Fruit fly (Drosophila melanogaster): ENCODE data around the gene Prosbeta6.
A peak's percentile ranks its signal among the peaks of the same experiment; 100 is the strongest.
"Not testable (repeated sequence)": the region's sequence is repeated elsewhere in the genome, so short reads cannot be mapped to it uniquely, and the experiment has no call there.

Gene Prosbeta6

DNA sequence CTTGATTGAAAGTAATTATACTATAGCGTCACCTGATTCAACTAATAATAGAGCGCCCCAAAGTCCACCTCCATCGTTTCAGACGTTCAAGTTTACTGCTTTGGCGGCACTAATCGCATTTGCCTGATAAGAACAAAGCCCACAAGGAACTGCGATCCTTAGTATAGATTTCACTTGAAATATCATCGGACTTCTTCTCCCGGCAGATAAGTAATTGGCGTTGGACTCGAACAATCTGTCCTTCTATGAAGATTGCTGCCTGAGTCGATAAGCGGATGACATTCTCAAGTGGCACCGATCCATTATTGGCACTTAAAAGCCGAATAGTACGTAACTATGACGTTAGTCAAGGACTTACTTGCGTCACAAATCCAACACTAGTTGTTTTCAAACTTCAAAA lies 37.0 kb downstream of the Prosbeta6 start, which contains the start of gene Mipp1:
Gene Mipp1 (minus strand): TSS at position 101 of the 400 bp plus-strand sequence.
- not testable (repeated sequence) for TF ChIP-seq CG9705, Hr78, foxo (GFP tag; optimal IDR thresholded peaks at IDR 0.05)

DNA sequence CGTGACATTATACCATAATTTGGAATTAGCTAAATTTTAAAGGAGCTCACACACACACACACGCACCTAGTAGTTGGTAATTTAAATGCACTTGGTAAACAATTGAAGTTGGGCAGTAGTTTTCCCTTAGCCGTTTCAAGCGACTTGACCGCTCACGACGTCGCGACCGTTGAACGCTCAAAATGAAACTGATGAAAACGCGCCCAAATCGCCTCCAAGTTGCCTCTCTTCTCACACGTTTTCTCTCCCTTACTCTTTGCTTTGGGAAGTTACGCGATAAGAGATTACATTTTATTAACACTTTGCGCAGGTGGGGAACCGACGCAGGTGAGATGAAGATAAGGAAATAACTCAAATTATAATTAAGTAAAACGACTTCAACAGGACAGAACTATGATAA lies 38.0 kb downstream of the Prosbeta6 start:
- no peak for TF ChIP-seq rgr (GFP tag; optimal IDR thresholded peaks at IDR 0.05)
- peak in 1 of 2 experiments; percentile 44 for TF ChIP-seq dl (GFP tag; optimal IDR thresholded peaks at IDR 0.05; ENCODE audit: insufficient read depth in 1 of 2, partially characterized antibody in 2 of 2)
- peak; percentile 13 for TF ChIP-seq Hnf4 (GFP tag; optimal IDR thresholded peaks at IDR 0.05)
- no peak for TF ChIP-seq Mio (GFP tag; optimal IDR thresholded peaks at IDR 0.05)
- TF ChIP-seq Dif (GFP tag; optimal IDR thresholded peaks at IDR 0.05; ENCODE audit: partially characterized antibody), result peak; percentile 15
- TF ChIP-seq dsf (GFP tag; optimal IDR thresholded peaks at IDR 0.05; ENCODE audit: borderline replicate concordance), result no peak

DNA sequence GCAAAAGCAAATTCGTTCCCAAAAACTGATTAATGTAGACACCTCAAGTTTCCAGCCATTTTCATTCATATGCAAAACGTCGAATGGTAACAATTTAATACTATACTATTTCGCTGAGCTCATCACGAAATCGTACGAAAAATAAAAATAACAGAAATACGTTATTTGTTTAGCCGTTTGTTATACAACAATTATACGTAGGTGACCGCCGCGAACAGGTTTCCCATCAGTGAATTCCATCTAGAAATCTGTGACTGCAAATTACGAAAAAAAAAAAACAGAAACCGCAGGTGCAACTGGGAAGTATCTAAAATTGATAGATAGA lies 38.5 kb downstream of the Prosbeta6 start:
- TF ChIP-seq psq (GFP tag; optimal IDR thresholded peaks at IDR 0.05) (no peak), usp (GFP tag; optimal IDR thresholded peaks at IDR 0.05) (no peak), N (GFP tag; optimal IDR thresholded peaks at IDR 0.05) (no peak), Dif (GFP tag; optimal IDR thresholded peaks at IDR 0.05; ENCODE audit: partially characterized antibody) (no peak), OdsH (GFP tag; optimal IDR thresholded peaks at IDR 0.05) (no peak)

DNA sequence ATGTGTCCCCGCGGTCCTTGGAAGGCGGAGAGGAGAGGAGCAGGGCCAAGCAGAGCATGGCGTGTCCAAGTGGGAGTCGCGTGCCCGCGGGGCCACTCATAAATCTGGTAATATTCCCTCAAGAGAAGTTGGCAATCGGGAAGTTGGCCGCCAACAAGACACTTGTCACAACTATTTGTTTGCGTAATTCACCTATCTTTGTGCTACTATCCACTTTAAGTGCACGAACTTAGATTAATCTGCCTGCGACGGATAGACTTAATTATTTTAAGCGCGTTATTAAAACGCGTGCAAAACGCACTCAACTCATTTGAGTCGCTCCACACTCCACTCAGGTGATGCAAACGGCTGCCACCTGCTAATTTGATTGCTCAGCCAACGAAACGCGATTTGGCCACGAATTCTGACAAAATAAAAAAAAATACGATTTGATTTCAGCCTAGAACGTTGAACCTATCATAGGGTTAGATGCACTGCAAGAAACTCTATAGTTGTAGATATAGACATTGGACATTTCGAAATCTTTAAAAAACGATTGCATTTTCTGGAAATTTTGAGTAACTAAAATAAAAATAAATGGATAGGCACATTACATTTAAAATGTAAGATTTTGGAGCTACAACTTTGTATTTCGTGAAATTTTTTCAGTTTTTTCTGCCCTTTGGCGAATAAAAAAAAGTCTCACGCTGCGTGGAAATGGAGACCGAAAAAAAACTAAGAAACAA lies 39.0 kb downstream of the Prosbeta6 start:
- TF ChIP-seq Dfd (GFP tag; optimal IDR thresholded peaks at IDR 0.05) (no peak), brk (GFP tag; optimal IDR thresholded peaks at IDR 0.05) (no peak), CG9705 (GFP tag; optimal IDR thresholded peaks at IDR 0.05) (no peak), Vsx2 (GFP tag; optimal IDR thresholded peaks at IDR 0.05; ENCODE audit: partially characterized antibody) (no peak), rgr (GFP tag; optimal IDR thresholded peaks at IDR 0.05) (no peak), CG32264 (GFP tag; optimal IDR thresholded peaks at IDR 0.05) (no peak), sv (GFP tag; optimal IDR thresholded peaks at IDR 0.05) (no peak), psq (GFP tag; optimal IDR thresholded peaks at IDR 0.05) (no peak), dsf (GFP tag; optimal IDR thresholded peaks at IDR 0.05; ENCODE audit: borderline replicate concordance) (no peak), HLH106 (tag; optimal IDR thresholded peaks at IDR 0.05) (no peak), lola (GFP tag; optimal IDR thresholded peaks at IDR 0.05) (no peak), GATAd (GFP tag; optimal IDR thresholded peaks at IDR 0.05) (no peak), pan (optimal IDR thresholded peaks at IDR 0.05) (no peak), Sp1 (GFP tag; optimal IDR thresholded peaks at IDR 0.05) (no peak), foxo (GFP tag; optimal IDR thresholded peaks at IDR 0.05) (no peak), ey (GFP tag; optimal IDR thresholded peaks at IDR 0.05) (no peak), h (GFP tag; optimal IDR thresholded peaks at IDR 0.05) (no peak), dmrt93B (GFP tag; optimal IDR thresholded peaks at IDR 0.05) (no peak), woc (GFP tag; optimal IDR thresholded peaks at IDR 0.05) (no peak), tai (GFP tag; optimal IDR thresholded peaks at IDR 0.05) (no peak)

DNA sequence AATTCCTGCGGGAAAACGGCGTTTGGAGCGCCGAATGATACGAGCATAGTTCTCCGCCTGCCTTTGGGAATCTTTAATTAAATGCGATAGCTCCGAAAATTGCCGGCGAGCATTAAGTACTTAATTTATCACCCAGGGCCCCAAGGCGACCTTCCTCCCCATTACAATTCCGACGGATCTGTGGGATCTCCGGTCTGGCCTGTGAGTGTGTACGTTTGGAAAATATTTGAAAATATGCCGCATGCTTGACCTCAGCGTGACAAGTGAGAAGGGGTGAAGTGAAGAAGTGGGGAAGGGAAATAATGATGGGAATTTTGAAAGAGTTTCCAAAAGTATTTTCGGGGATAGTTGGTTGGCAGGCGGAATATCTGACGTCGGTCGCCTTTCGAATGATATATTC lies 40.8 kb downstream of the Prosbeta6 start:
- TF ChIP-seq lola (GFP tag; optimal IDR thresholded peaks at IDR 0.05), result no peak
- no peak for TF ChIP-seq N (GFP tag; optimal IDR thresholded peaks at IDR 0.05)
- TF ChIP-seq CrebA (GFP tag; optimal IDR thresholded peaks at IDR 0.05; ENCODE audit: borderline replicate concordance), result no peak
- no peak for TF ChIP-seq Hr83 (GFP tag; optimal IDR thresholded peaks at IDR 0.05; ENCODE audit: poor library complexity, severe bottlenecking)
- no peak for TF ChIP-seq Dif (GFP tag; optimal IDR thresholded peaks at IDR 0.05; ENCODE audit: partially characterized antibody)

DNA sequence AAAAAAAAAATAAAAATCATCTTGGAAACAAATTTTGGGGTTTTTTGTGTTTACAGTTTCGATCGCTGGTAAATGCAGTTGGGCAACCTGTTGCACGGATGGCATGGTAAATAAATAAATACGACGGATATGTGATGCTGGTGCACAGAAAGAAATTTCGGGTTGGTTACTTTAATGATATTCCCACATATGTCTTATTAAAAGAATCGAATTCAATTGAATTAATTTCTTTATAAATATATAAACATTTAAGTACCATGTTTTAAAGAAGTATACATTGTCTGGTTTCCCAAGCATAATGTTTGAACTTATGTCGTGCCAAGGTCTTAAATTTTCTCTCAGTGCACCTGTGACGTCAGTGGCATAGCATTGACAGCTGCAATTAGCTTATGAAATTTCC lies 42.7 kb downstream of the Prosbeta6 start:
- TF ChIP-seq sv (GFP tag; optimal IDR thresholded peaks at IDR 0.05), result peak; percentile 14
- TF ChIP-seq dl (GFP tag; optimal IDR thresholded peaks at IDR 0.05; ENCODE audit: insufficient read depth in 1 of 2, partially characterized antibody in 2 of 2), result no peak
- no peak for TF ChIP-seq rgr (GFP tag; optimal IDR thresholded peaks at IDR 0.05)
- TF ChIP-seq dsf (GFP tag; optimal IDR thresholded peaks at IDR 0.05; ENCODE audit: borderline replicate concordance), result no peak
- no peak for TF ChIP-seq brk (GFP tag; optimal IDR thresholded peaks at IDR 0.05)

Measured in whole organism, wandering third instar larva.